Fruit fly (Drosophila melanogaster) whole organism, embryonic: ENCODE results near the gene Atg18b.

Experiments used
- B-H2 ChIP-seq: fragments of 200-800 bp; sonication (Bioruptor generic); optimal IDR thresholded peaks from 2 replicates; lab custom pipeline; 2018; ENCODE audit warnings: missing biosample characterization, mild to moderate bottlenecking, missing genetic modification characterization
- CG10274 ChIP-seq: fragments of 200-800 bp; sonication (Bioruptor generic); optimal IDR thresholded peaks from 3 replicates; lab custom pipeline; 2017; ENCODE audit warnings: missing biosample characterization, mild to moderate bottlenecking, missing genetic modification characterization
- CG10366 ChIP-seq: fragments of 200-800 bp; sonication (Bioruptor generic); IDR thresholded peaks from 2 replicates; pipeline ENCODE4 v1.3.6; 2022; ENCODE audit warnings: missing biosample characterization, missing genetic modification characterization
- CG10565 ChIP-seq: fragments of 200-800 bp; sonication (Bioruptor generic); optimal IDR thresholded peaks from 3 replicates; lab custom pipeline; 2016; ENCODE audit warnings: missing biosample characterization, mild to moderate bottlenecking, missing genetic modification characterization
- CG10979 ChIP-seq: fragments of 200-800 bp; sonication (Bioruptor generic); optimal IDR thresholded peaks from 2 replicates; lab custom pipeline; 2018; ENCODE audit warnings: missing biosample characterization, mild to moderate bottlenecking, missing genetic modification characterization, moderate library complexity
- CG11560 ChIP-seq: fragments of 200-800 bp; sonication (Bioruptor generic); IDR thresholded peaks from 3 replicates; pipeline ENCODE4 v1.3.6; 2022; ENCODE audit warnings: missing biosample characterization, missing genetic modification characterization
- CG12071 ChIP-seq: fragments of 200-800 bp; sonication (Bioruptor generic); optimal IDR thresholded peaks from 3 replicates; lab custom pipeline; 2018; ENCODE audit warnings: missing biosample characterization, mild to moderate bottlenecking, missing genetic modification characterization
- CG12299 ChIP-seq: fragments of 200-800 bp; sonication (Bioruptor generic); optimal IDR thresholded peaks from 2 replicates; lab custom pipeline; 2018; ENCODE audit warnings: missing biosample characterization, mild to moderate bottlenecking, missing genetic modification characterization
- CG17361 ChIP-seq: fragments of 200-800 bp; sonication (Bioruptor generic); IDR thresholded peaks from 3 replicates; pipeline ENCODE4 v1.3.6; 2022; ENCODE audit warnings: missing biosample characterization, missing genetic modification characterization
- CG18619 ChIP-seq: fragments of 200-800 bp; sonication (Bioruptor generic); optimal IDR thresholded peaks from 3 replicates; lab custom pipeline; 2017; ENCODE audit warnings: missing biosample characterization, mild to moderate bottlenecking, missing genetic modification characterization
- CG2120 ChIP-seq: fragments of 200-800 bp; sonication (Bioruptor generic); optimal IDR thresholded peaks from 3 replicates; lab custom pipeline; 2016; ENCODE audit warnings: missing biosample characterization, missing genetic modification characterization
- CG2712 ChIP-seq: fragments of 200-800 bp; optimal IDR thresholded peaks from 3 replicates; lab custom pipeline; 2019; ENCODE audit warnings: missing biosample characterization, mild to moderate bottlenecking, missing genetic modification characterization, moderate library complexity
- CG2889 ChIP-seq: fragments of 200-800 bp; sonication (Bioruptor generic); IDR thresholded peaks from 3 replicates; pipeline ENCODE4 v1.3.6; 2022; ENCODE audit warnings: missing biosample characterization, missing genetic modification characterization
- CG3065 ChIP-seq: fragments of 200-800 bp; sonication (Bioruptor generic); optimal IDR thresholded peaks from 2 replicates; lab custom pipeline; 2016; ENCODE audit warnings: missing biosample characterization, missing genetic modification characterization
- CG3281 ChIP-seq: fragments of 200-800 bp; sonication (Bioruptor generic); optimal IDR thresholded peaks from 3 replicates; lab custom pipeline; 2017; ENCODE audit warnings: missing biosample characterization, mild to moderate bottlenecking, missing genetic modification characterization
- CG5953 ChIP-seq: fragments of 200-800 bp; sonication (Bioruptor generic); IDR thresholded peaks from 2 replicates; pipeline ENCODE4 v1.3.6; 2022; ENCODE audit warnings: missing biosample characterization, missing genetic modification characterization
- Chrac-16 ChIP-seq: fragments of 200-800 bp; sonication (Bioruptor generic); optimal IDR thresholded peaks from 3 replicates; lab custom pipeline; 2016; ENCODE audit warnings: missing biosample characterization, missing genetic modification characterization
- CoRest ChIP-seq: fragments of 200-800 bp; sonication (Bioruptor generic); optimal IDR thresholded peaks from 3 replicates; lab custom pipeline; 2018; ENCODE audit warnings: missing biosample characterization, mild to moderate bottlenecking, missing genetic modification characterization, moderate library complexity
- Dek ChIP-seq: fragments of 200-800 bp; sonication (Bioruptor generic); optimal IDR thresholded peaks from 3 replicates; lab custom pipeline; 2019; ENCODE audit warnings: missing biosample characterization, mild to moderate bottlenecking, missing genetic modification characterization, moderate library complexity
- Dip3 ChIP-seq: fragments of 200-800 bp; sonication (Bioruptor generic); optimal IDR thresholded peaks from 3 replicates; lab custom pipeline; 2016; ENCODE audit warnings: missing biosample characterization, missing genetic modification characterization
- E2f1 ChIP-seq: fragments of 200-800 bp; sonication (Bioruptor generic); IDR thresholded peaks from 2 replicates; pipeline ENCODE4 v1.3.6; 2022; ENCODE audit warnings: missing biosample characterization, missing genetic modification characterization
- HmgD ChIP-seq: fragments of 200-800 bp; sonication (Bioruptor generic); optimal IDR thresholded peaks from 3 replicates; lab custom pipeline; 2016; ENCODE audit warnings: missing biosample characterization, missing genetic modification characterization
- Hr3 ChIP-seq: fragments of 200-800 bp; sonication (Bioruptor generic); optimal IDR thresholded peaks from 3 replicates; lab custom pipeline; 2016; ENCODE audit warnings: missing biosample characterization, missing genetic modification characterization
- Jarid2 ChIP-seq: fragments of 200-800 bp; sonication (Bioruptor generic); optimal IDR thresholded peaks from 3 replicates; lab custom pipeline; 2017; ENCODE audit warnings: mild to moderate bottlenecking, missing biosample characterization, missing genetic modification reagents, missing genetic modification characterization
- Lim3 ChIP-seq: fragments of 200-800 bp; sonication (Bioruptor generic); IDR thresholded peaks from 2 replicates; pipeline ENCODE4 v1.3.6; 2022; ENCODE audit warnings: missing biosample characterization, missing genetic modification characterization
- Max ChIP-seq: fragments of 200-800 bp; sonication (Bioruptor generic); optimal IDR thresholded peaks from 2 replicates; lab custom pipeline; 2016; ENCODE audit warnings: missing biosample characterization, mild to moderate bottlenecking, missing genetic modification characterization
- Med ChIP-seq: fragments of 200-800 bp; sonication (Bioruptor generic); peaks from one replicate; lab custom pipeline; 2016; ENCODE audit warnings: missing biosample characterization, missing genetic modification characterization, mild to moderate bottlenecking, inconsistent platforms, moderate library complexity
- Rfx ChIP-seq: fragments of 200-800 bp; sonication (Bioruptor generic); IDR thresholded peaks from 2 replicates; pipeline ENCODE4 v1.3.6; 2022; ENCODE audit warnings: missing biosample characterization, missing genetic modification characterization
- Rx ChIP-seq: fragments of 200-800 bp; sonication (Bioruptor generic); IDR thresholded peaks from 2 replicates; pipeline ENCODE4 v1.3.6; 2022; ENCODE audit warnings: missing biosample characterization, missing genetic modification characterization
- Sox100B ChIP-seq: fragments of 200-800 bp; sonication (Bioruptor generic); optimal IDR thresholded peaks from 3 replicates; lab custom pipeline; 2018; ENCODE audit warnings: missing biosample characterization, mild to moderate bottlenecking, missing genetic modification characterization
- bbx ChIP-seq: fragments of 200-800 bp; sonication (Bioruptor generic); IDR thresholded peaks from 2 replicates; pipeline ENCODE4 v1.3.6; 2022; ENCODE audit warnings: missing biosample characterization, missing genetic modification characterization; ENCODE audit not compliant: partially characterized antibody
- cad ChIP-seq: fragments of >200 bp; optimal IDR thresholded peaks from 2 replicates; lab custom pipeline; 2017; ENCODE audit warnings: missing biosample characterization, missing genetic modification characterization
- cg ChIP-seq: fragments of 200-800 bp; sonication (Bioruptor generic); optimal IDR thresholded peaks from 3 replicates; lab custom pipeline; 2019; ENCODE audit warnings: missing biosample characterization, mild to moderate bottlenecking, missing genetic modification characterization, moderate library complexity
- crol ChIP-seq: fragments of 200-800 bp; sonication (Bioruptor generic); IDR thresholded peaks from 2 replicates; pipeline ENCODE4 v1.3.6; 2022; ENCODE audit warnings: missing biosample characterization, missing genetic modification characterization
- dati ChIP-seq: fragments of 200-800 bp; sonication (Bioruptor generic); IDR thresholded peaks from 2 replicates; pipeline ENCODE4 v1.3.6; 2022; ENCODE audit warnings: missing biosample characterization, missing genetic modification characterization
- dimm ChIP-seq: fragments of 200-800 bp; sonication (Bioruptor generic); IDR thresholded peaks from 2 replicates; pipeline ENCODE4 v1.3.6; 2022; ENCODE audit warnings: missing biosample characterization, missing genetic modification characterization
- fd64A ChIP-seq: fragments of 200-800 bp; sonication (Bioruptor generic); optimal IDR thresholded peaks from 3 replicates; lab custom pipeline; 2018; ENCODE audit warnings: missing biosample characterization, mild to moderate bottlenecking, missing genetic modification characterization
- inv ChIP-seq: fragments of 200-800 bp; sonication (Bioruptor generic); IDR thresholded peaks from 2 replicates; pipeline ENCODE4 v1.3.6; 2022; ENCODE audit warnings: missing biosample characterization, missing genetic modification characterization; ENCODE audit not compliant: partially characterized antibody
- lov ChIP-seq, 2 experiments: fragments of 200-800 bp in 1 of 2; fragments of >200 bp in 1 of 2; sonication (Bioruptor generic) in 1 of 2; IDR thresholded peaks in 1 of 2; optimal IDR thresholded peaks in 1 of 2; 2 replicates in 1 of 2; 3 replicates in 1 of 2; pipeline versions ENCODE4 v1.3.6 to Lab custom; 2017 to 2022; ENCODE audit warnings: missing biosample characterization in 1 of 2, missing genetic modification characterization in 1 of 2
- maf-S ChIP-seq: fragments of 200-800 bp; sonication (Bioruptor generic); optimal IDR thresholded peaks from 2 replicates; lab custom pipeline; 2016; ENCODE audit warnings: missing biosample characterization, missing genetic modification characterization
- onecut ChIP-seq: fragments of 200-800 bp; sonication (Bioruptor generic); IDR thresholded peaks from 2 replicates; pipeline ENCODE4 v1.3.6; 2022; ENCODE audit warnings: missing biosample characterization, missing genetic modification characterization
- pan ChIP-seq, 4 experiments: fragments of >200 bp in 3 of 4; fragments of 200-800 bp in 1 of 4; sonication (Bioruptor generic) in 1 of 4; optimal IDR thresholded peaks in 3 of 4; IDR thresholded peaks in 1 of 4; 2 replicates each; pipeline versions ENCODE4 v1.3.6 to Lab custom; 2017 to 2022; ENCODE audit warnings: missing biosample characterization in 2 of 4, missing genetic modification characterization in 2 of 4, mixed read lengths in 1 of 4
- schlank ChIP-seq: fragments of 200-800 bp; sonication (Bioruptor generic); optimal IDR thresholded peaks from 2 replicates; lab custom pipeline; 2018; ENCODE audit warnings: missing biosample characterization, mild to moderate bottlenecking, missing genetic modification characterization
- shn ChIP-seq: fragments of 200-800 bp; sonication (Bioruptor generic); optimal IDR thresholded peaks from 3 replicates; lab custom pipeline; 2016; ENCODE audit warnings: missing biosample characterization, missing genetic modification characterization
- sisA ChIP-seq: fragments of 200-800 bp; sonication (Bioruptor generic); IDR thresholded peaks from 2 replicates; pipeline ENCODE4 v1.3.6; 2022; ENCODE audit warnings: missing biosample characterization, missing genetic modification characterization
- sqz ChIP-seq: fragments of 200-800 bp; sonication (Bioruptor generic); optimal IDR thresholded peaks from 3 replicates; lab custom pipeline; 2018; ENCODE audit warnings: missing biosample characterization, mild to moderate bottlenecking, missing genetic modification characterization
- ttk ChIP-seq: fragments of 200-800 bp; sonication (Bioruptor generic); IDR thresholded peaks from 2 replicates; pipeline ENCODE4 v2.1.2; 2022; ENCODE audit warnings: missing biosample characterization, missing genetic modification characterization
- tx ChIP-seq: fragments of 200-800 bp; sonication (Bioruptor generic); optimal IDR thresholded peaks from 2 replicates; lab custom pipeline; 2016; ENCODE audit warnings: missing biosample characterization, missing genetic modification characterization
- unpg ChIP-seq: fragments of 200-800 bp; sonication (Bioruptor generic); optimal IDR thresholded peaks from 3 replicates; lab custom pipeline; 2018; ENCODE audit warnings: missing biosample characterization, mild to moderate bottlenecking, missing genetic modification characterization, moderate library complexity
- zf30C ChIP-seq: fragments of 200-800 bp; sonication (Bioruptor generic); optimal IDR thresholded peaks from 3 replicates; lab custom pipeline; 2018; ENCODE audit warnings: missing biosample characterization, mild to moderate bottlenecking, missing genetic modification characterization

Atg18b gene

DNA sequence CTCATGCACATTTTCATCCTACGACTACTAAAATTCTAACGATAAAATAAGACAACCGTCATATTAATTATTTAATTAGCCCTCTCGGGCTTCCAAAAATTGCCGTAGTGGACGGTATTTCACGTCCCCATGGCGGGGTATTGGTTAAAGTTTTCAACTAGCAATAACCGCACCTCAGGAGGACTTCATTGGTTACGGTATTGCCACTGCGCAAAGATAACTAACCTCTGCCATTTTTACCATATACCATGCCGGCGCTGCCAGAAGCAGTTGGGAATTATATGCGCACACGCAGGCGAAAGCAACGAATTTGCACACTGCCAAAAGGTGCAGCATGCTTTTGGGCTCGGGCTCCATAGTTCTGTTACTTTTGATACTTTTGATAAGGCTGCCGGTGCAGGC, 5.4 kb downstream of the Atg18b start (continued):
- TF ChIP-seq inv (GFP tag; lab: Robert Waterston, UW) (no peak), CG18619 (GFP tag; lab: Kevin White, UChicago) (no peak), CG2120 (GFP tag; lab: Kevin White, UChicago) (peak; percentile 62), CG10366 (no peak), Max (GFP tag; lab: Kevin White, UChicago) (no peak), cg (no peak), CG11560 (tag; lab: Robert Waterston, UW) (no peak), unpg (GFP tag; lab: Kevin White, UChicago) (no peak), CG10565 (GFP tag; lab: Kevin White, UChicago) (no peak), CoRest (tag; lab: Kevin White, UChicago) (no peak), schlank (no peak), CG10274 (no peak), CG5953 (GFP tag; lab: Robert Waterston, UW) (no peak), dimm (GFP tag; lab: Robert Waterston, UW) (no peak), Sox100B (GFP tag; lab: Kevin White, UChicago) (no peak), bbx (peak; percentile 72), CG12071 (GFP tag; lab: Kevin White, UChicago) (no peak), shn (GFP tag; lab: Kevin White, UChicago) (no peak), lov (optimal IDR thresholded peaks at IDR 0.05; lab: Kevin White, UChicago) (no peak), lov (GFP tag; IDR thresholded peaks at IDR 0.05; lab: Robert Waterston, UW) (no peak; the same call in 2 of the 3 replicates), zf30C (GFP tag; lab: Kevin White, UChicago) (no peak), HmgD (GFP tag; lab: Kevin White, UChicago) (peak; percentile 19), Dek (tag; lab: Kevin White, UChicago) (peak; percentile 36), tx (GFP tag; lab: Kevin White, UChicago) (peak; percentile 15), maf-S (no peak), Lim3 (GFP tag; lab: Robert Waterston, UW) (no peak), CG17361 (GFP tag; lab: Robert Waterston, UW) (peak; percentile 41; the same call in 1 of the 3 replicates), Rfx (GFP tag; lab: Robert Waterston, UW) (peak; percentile 42; the same call in 1 of the 2 replicates), B-H2 (GFP tag; lab: Kevin White, UChicago) (peak; percentile 22), E2f1 (GFP tag; lab: Robert Waterston, UW) (0 out of 2 replicates have a peak, but pooled peaks have one; percentile 26), pan (optimal IDR thresholded peaks at IDR 0.05; lab: Kevin White, UChicago) (no peak), pan (GFP tag; optimal IDR thresholded peaks at IDR 0.05 in 1 of 2, IDR thresholded peaks at IDR 0.05 in 1 of 2) (peak in 1 of 2 experiments; percentile 36), CG10979 (tag; lab: Kevin White, UChicago) (peak; percentile 5), sisA (GFP tag; lab: Robert Waterston, UW) (peak; percentile 22; the same call in 1 of the 2 replicates), sqz (GFP tag; lab: Kevin White, UChicago) (no peak), Hr3 (GFP tag; lab: Kevin White, UChicago) (no peak), Jarid2 (GFP tag; lab: Kevin White, UChicago) (peak; percentile 76), fd64A (no peak), Rx (no peak), Med (GFP tag; lab: Kevin White, UChicago) (peak; percentile 94), CG2889 (GFP tag; lab: Robert Waterston, UW) (0 out of 3 replicates have a peak, but pooled peaks have one; percentile 36), dati (GFP tag; lab: Robert Waterston, UW) (no peak), crol (GFP tag; lab: Robert Waterston, UW) (no peak), CG12299 (tag; lab: Kevin White, UChicago) (no peak), cad (no peak), Chrac-16 (GFP tag; lab: Kevin White, UChicago) (peak; percentile 37), CG3281 (GFP tag; lab: Kevin White, UChicago) (peak; percentile 30), ttk (no peak; the same call in 1 of the 2 replicates), Dip3 (peak; percentile 29), CG3065 (no peak), onecut (GFP tag; lab: Robert Waterston, UW) (peak; percentile 47), CG2712 (tag; lab: Kevin White, UChicago) (no peak)
